Fruit fly (Drosophila melanogaster): ENCODE results near the gene CG32987.

Gene CG32987

dm6 chr2L:8841490-8842261 is 21.9 kb upstream of the CG32987 start:
- TF ChIP-seq Hr78 (GFP tag; optimal IDR thresholded peaks at IDR 0.05) (no peak), fd96Cb (tag; optimal IDR thresholded peaks at IDR 0.05) (no peak), CG31224 (GFP tag; IDR thresholded peaks at IDR 0.05) (no peak), CG4854 (GFP tag; optimal IDR thresholded peaks at IDR 0.05) (no peak), tll (GFP tag; optimal IDR thresholded peaks at IDR 0.05) (peak in 1 of 2 experiments; percentile 92), disco-r (GFP tag; optimal IDR thresholded peaks at IDR 0.05) (no peak), CG31441 (GFP tag; IDR thresholded peaks at IDR 0.05) (no peak), jing (GFP tag; optimal IDR thresholded peaks at IDR 0.05) (peak; percentile 17), NC2α (GFP tag; optimal IDR thresholded peaks at IDR 0.05) (no peak), CG4360 (GFP tag; IDR thresholded peaks at IDR 0.05) (peak; percentile 91), Stat92E (GFP tag; optimal IDR thresholded peaks at IDR 0.05) (peak in 1 of 3 experiments; percentile 41), CG32767 (GFP tag; IDR thresholded peaks at IDR 0.05) (no peak), CG9215 (GFP tag; IDR thresholded peaks at IDR 0.05) (no peak), vfl (GFP tag; optimal IDR thresholded peaks at IDR 0.05) (peak; percentile 11), CG11085 (GFP tag; IDR thresholded peaks at IDR 0.05) (no peak), CG31365 (tag; optimal IDR thresholded peaks at IDR 0.05) (no peak), CG8765 (GFP tag; IDR thresholded peaks at IDR 0.05) (no peak), CG12155 (GFP tag; optimal IDR thresholded peaks at IDR 0.05) (no peak), kni (GFP tag; optimal IDR thresholded peaks at IDR 0.05) (peak; percentile 62), HHEX (GFP tag; optimal IDR thresholded peaks at IDR 0.05) (no peak), cad (GFP tag; optimal IDR thresholded peaks at IDR 0.05) (peak; percentile 77), CG15479 (GFP tag; optimal IDR thresholded peaks at IDR 0.05) (peak; percentile 99), grn (GFP tag; optimal IDR thresholded peaks at IDR 0.05) (peak; percentile 67), D (optimal IDR thresholded peaks at IDR 0.05) (peak; percentile 88), D (GFP tag; optimal IDR thresholded peaks at IDR 0.05) (no peak), CG11247 (GFP tag; IDR thresholded peaks at IDR 0.05) (no peak), CG9437 (GFP tag; optimal IDR thresholded peaks at IDR 0.05) (no peak), twi (tag; optimal IDR thresholded peaks at IDR 0.05) (peak; percentile 50), pan (optimal IDR thresholded peaks at IDR 0.05) (no peak), pan (GFP tag; optimal IDR thresholded peaks at IDR 0.05 in 1 of 2, IDR thresholded peaks at IDR 0.05 in 1 of 2) (peak in 1 of 2 experiments; percentile 12), CG7839 (tag; optimal IDR thresholded peaks at IDR 0.05) (no peak), pros (GFP tag; optimal IDR thresholded peaks at IDR 0.05) (peak; percentile 44), Usf (GFP tag; optimal IDR thresholded peaks at IDR 0.05) (no peak), B-H1 (GFP tag; IDR thresholded peaks at IDR 0.05) (no peak), CG10209 (GFP tag; optimal IDR thresholded peaks at IDR 0.05) (no peak), CG4424 (GFP tag; optimal IDR thresholded peaks at IDR 0.05) (peak; percentile 4), cg (GFP tag; optimal IDR thresholded peaks at IDR 0.05) (peak; percentile 55), CG11723 (GFP tag; optimal IDR thresholded peaks at IDR 0.05) (no peak), Nf-YA (GFP tag; IDR thresholded peaks at IDR 0.05) (no peak)

- no peak for TF ChIP-seq ttk (GFP tag; IDR thresholded peaks at IDR 0.05)
- TF ChIP-seq CG3163 (GFP tag; optimal IDR thresholded peaks at IDR 0.05): no peak
- TF ChIP-seq fd102C (GFP tag; optimal IDR thresholded peaks at IDR 0.05): peak; percentile 82
- TF ChIP-seq row (GFP tag; IDR thresholded peaks at IDR 0.05): 0 out of 3 replicates have a peak, but pooled peaks have one; percentile 14
- peak; percentile 32 for TF ChIP-seq trem (tag; optimal IDR thresholded peaks at IDR 0.05)
- no peak for TF ChIP-seq prd (optimal IDR thresholded peaks at IDR 0.05)
- TF ChIP-seq prd (GFP tag; IDR thresholded peaks at IDR 0.05): peak; percentile 80
- peak; percentile 47 for TF ChIP-seq gem (tag; optimal IDR thresholded peaks at IDR 0.05)
- no peak for TF ChIP-seq Sry-β (GFP tag; optimal IDR thresholded peaks at IDR 0.05)
- peak; percentile 23 for TF ChIP-seq CG30431 (GFP tag; optimal IDR thresholded peaks at IDR 0.05)
- TF ChIP-seq tin (GFP tag; optimal IDR thresholded peaks at IDR 0.05): peak; percentile 4
- peak; percentile 17 for TF ChIP-seq CG12391 (tag; optimal IDR thresholded peaks at IDR 0.05)
- TF ChIP-seq hb (GFP tag; IDR thresholded peaks at IDR 0.05; ENCODE audit: partially characterized antibody): no peak
- TF ChIP-seq TFAM (GFP tag; optimal IDR thresholded peaks at IDR 0.05): no peak
Observed at dm6 chr2L:8842262-8842561, 21.4 kb upstream of the CG32987 start.

Data from whole organism, embryonic.